Worm (Caenorhabditis elegans) whole organism, late embryonic: ENCODE data around the gene fem-3.

ENCODE experiments used
- ama-1 ChIP-seq: fragments of 150-350 bp; optimal IDR thresholded peaks from 2 replicates; lab custom pipeline; 2014
- ceh-18 ChIP-seq: sonication (generic microtip); optimal IDR thresholded peaks from 2 replicates; lab custom pipeline; 2016; ENCODE audit warnings: missing genetic modification characterization, missing compliant biosample characterization
- che-1 ChIP-seq: sonication (generic microtip); optimal IDR thresholded peaks from 2 replicates; lab custom pipeline; 2016; ENCODE audit warnings: mild to moderate bottlenecking, missing genetic modification characterization, missing compliant biosample characterization
- dve-1 ChIP-seq: sonication (generic microtip); optimal IDR thresholded peaks from 2 replicates; lab custom pipeline; 2017; ENCODE audit warnings: antibody characterized with exemption, mild to moderate bottlenecking, missing genetic modification characterization, missing compliant biosample characterization
- fkh-10 ChIP-seq: fragments of 150-350 bp; optimal IDR thresholded peaks from 2 replicates; lab custom pipeline; 2014; ENCODE audit warnings: missing biosample characterization, missing genetic modification reagents, missing genetic modification characterization
- mec-3 ChIP-seq: sonication (generic microtip); optimal IDR thresholded peaks from 2 replicates; lab custom pipeline; 2016; ENCODE audit warnings: borderline replicate concordance, missing genetic modification characterization, missing compliant biosample characterization
- nhr-11 ChIP-seq: fragments of 150-350 bp; optimal IDR thresholded peaks from 2 replicates; lab custom pipeline; 2014; ENCODE audit warnings: missing biosample characterization, missing genetic modification characterization
- pha-4 ChIP-seq: fragments of 150-350 bp; optimal IDR thresholded peaks from 2 replicates; lab custom pipeline; 2018; ENCODE audit warnings: missing biosample characterization, missing genetic modification reagents, missing genetic modification characterization
- pqm-1 ChIP-seq: sonication (generic microtip); optimal IDR thresholded peaks from 2 replicates; lab custom pipeline; 2016; ENCODE audit warnings: missing genetic modification characterization, missing compliant biosample characterization
- sdc-2 ChIP-seq: sonication (generic microtip); optimal IDR thresholded peaks from 2 replicates; lab custom pipeline; 2016; ENCODE audit warnings: missing genotype, missing genetic modification characterization, missing compliant biosample characterization
- ttx-3 ChIP-seq: sonication (generic microtip); optimal IDR thresholded peaks from 2 replicates; lab custom pipeline; 2016; ENCODE audit warnings: missing genetic modification reagents, missing genetic modification characterization, missing compliant biosample characterization
- unc-55 ChIP-seq: sonication (generic microtip); optimal IDR thresholded peaks from 2 replicates; lab custom pipeline; 2017; ENCODE audit warnings: missing biosample characterization, missing genetic modification reagents, missing genetic modification characterization

DNA sequence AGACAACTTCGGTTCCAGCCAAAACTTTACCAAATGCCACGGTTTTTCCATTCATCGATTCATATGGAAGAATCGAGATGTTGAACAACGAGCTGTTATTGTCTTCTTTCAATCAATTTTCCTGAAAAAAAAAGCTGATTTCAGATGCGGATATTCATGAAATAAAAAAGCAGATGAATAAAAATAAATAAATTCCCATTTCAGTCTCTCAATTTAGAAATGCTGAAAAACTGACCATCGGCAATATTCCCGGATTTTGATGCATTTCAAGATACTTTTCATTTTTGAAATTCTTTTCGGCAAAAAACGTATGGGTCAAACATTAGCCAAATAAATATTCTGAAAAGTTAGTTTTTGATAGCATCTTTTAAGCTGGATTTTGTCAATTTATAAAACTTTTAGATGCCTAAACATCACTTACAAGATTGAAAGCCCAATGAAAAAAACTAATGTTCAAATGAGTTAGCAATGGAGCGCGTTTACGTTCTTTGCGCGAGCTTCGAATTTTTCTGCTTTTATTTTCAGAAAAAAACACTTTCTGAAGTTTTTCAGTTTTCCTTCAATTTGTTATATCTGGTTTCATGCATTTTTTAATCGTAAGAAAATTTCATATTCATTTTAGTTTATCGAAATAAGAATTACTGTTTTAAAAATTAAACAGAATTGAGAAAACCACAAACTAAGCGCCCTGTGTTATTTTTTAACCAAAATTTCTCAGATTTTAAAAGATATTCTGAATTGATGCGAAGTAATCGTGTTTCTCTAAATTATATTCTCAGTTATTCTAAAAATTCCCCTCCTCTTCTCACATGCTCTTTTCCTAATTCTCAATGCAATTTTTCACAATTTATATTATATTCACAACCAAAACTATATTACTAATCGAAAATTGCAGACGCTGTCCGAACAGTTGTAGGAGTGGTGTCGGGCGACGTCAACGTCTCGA is at the start of gene fem-3, which contains the start of gene C01F6.14:
- TF ChIP-seq che-1 (tag; lab: Kevin White, UChicago) (no peak), ama-1 (lab: Kevin White, UChicago) (no peak), pha-4 (tag; lab: Kevin White, UChicago) (no peak), mec-3 (tag; lab: Kevin White, UChicago) (no peak), ceh-18 (tag; lab: Kevin White, UChicago) (no peak), nhr-11 (tag; lab: Kevin White, UChicago) (no peak), unc-55 (GFP tag; lab: Kevin White, UChicago) (no peak), fkh-10 (no peak), dve-1 (tag; lab: Kevin White, UChicago) (no peak), pqm-1 (tag; lab: Kevin White, UChicago) (no peak), ttx-3 (tag; lab: Kevin White, UChicago) (no peak), sdc-2 (tag; lab: Kevin White, UChicago) (no peak)
